Worm (Caenorhabditis elegans) whole organism, midembryonic: ENCODE data around the gene dot-1.3.
"Not testable (repeated sequence)": the region's sequence is repeated elsewhere in the genome, so short reads cannot be mapped to it uniquely, and the experiment has no call there.

ENCODE experiments used
- T22C8.4 ChIP-seq: fragments of 200-800 bp; sonication (Bioruptor generic); IDR thresholded peaks from 2 replicates; pipeline ENCODE4 v1.3.6; 2022; ENCODE audit warnings: missing genetic modification characterization, missing compliant biosample characterization
- cog-1 ChIP-seq: sonication (generic microtip); optimal IDR thresholded peaks from 2 replicates; lab custom pipeline; 2016; ENCODE audit warnings: missing genetic modification characterization, missing compliant biosample characterization
- flt-1 ChIP-seq: fragments of 200-800 bp; sonication (Bioruptor generic); IDR thresholded peaks from 2 replicates; pipeline ENCODE4 v1.3.6; 2022; ENCODE audit warnings: missing genetic modification characterization, missing compliant biosample characterization
- klf-2 ChIP-seq: fragments of 200-800 bp; sonication (Bioruptor generic); conservative IDR thresholded peaks from 2 replicates; pipeline ENCODE4 v1.3.6; 2022; ENCODE audit warnings: missing genetic modification reagents, missing genetic modification characterization, missing compliant biosample characterization
- med-1 ChIP-seq: sonication (generic microtip); optimal IDR thresholded peaks from 2 replicates; lab custom pipeline; 2017; ENCODE audit warnings: missing genetic modification characterization, mild to moderate bottlenecking, missing compliant biosample characterization, antibody characterized with exemption, missing genetic modification reagents; ENCODE audit not compliant: insufficient read depth
- ref-1 ChIP-seq: fragments of 200-800 bp; sonication (Bioruptor generic); conservative IDR thresholded peaks from 2 replicates; pipeline ENCODE4 v1.3.6; 2022; ENCODE audit warnings: missing genetic modification reagents, missing genetic modification characterization, missing compliant biosample characterization
- tab-1 ChIP-seq: fragments of 200-800 bp; sonication (Bioruptor generic); IDR thresholded peaks from 2 replicates; pipeline ENCODE4 v1.3.6; 2022; ENCODE audit warnings: missing genetic modification characterization, missing compliant biosample characterization
- ztf-23 ChIP-seq: fragments of 200-800 bp; sonication (Bioruptor generic); IDR thresholded peaks from 2 replicates; pipeline ENCODE4 v1.3.6; 2022; ENCODE audit warnings: missing genetic modification reagents, missing genetic modification characterization, missing compliant biosample characterization
- ztf-29 ChIP-seq: fragments of 200-800 bp; sonication (Bioruptor generic); IDR thresholded peaks from 2 replicates; pipeline ENCODE4 v1.3.6; 2022; ENCODE audit warnings: missing genetic modification reagents, missing genetic modification characterization, missing compliant biosample characterization

dot-1.3 gene

ce11 chrX:12314395-12314794 lies 11.7 kb upstream of the dot-1.3 start:
- TF ChIP-seq flt-1 (GFP tag; lab: Robert Waterston, UW) (no peak), tab-1 (GFP tag; lab: Robert Waterston, UW) (no peak), ztf-29 (no peak), cog-1 (tag; lab: Kevin White, UChicago) (no peak), ztf-23 (GFP tag; lab: Robert Waterston, UW) (no peak), klf-2 (GFP tag; lab: Robert Waterston, UW) (no peak), ref-1 (GFP tag; lab: Robert Waterston, UW) (no peak), med-1 (GFP tag; lab: Kevin White, UChicago) (no peak), T22C8.4 (GFP tag; lab: Robert Waterston, UW) (no peak)

ce11 chrX:12313779-12314178 lies 11.1 kb upstream of the dot-1.3 start:
- TF ChIP-seq cog-1 (tag; lab: Kevin White, UChicago) (no peak), flt-1 (GFP tag; lab: Robert Waterston, UW) (no peak), ztf-29 (no peak), med-1 (GFP tag; lab: Kevin White, UChicago) (no peak), klf-2 (GFP tag; lab: Robert Waterston, UW) (no peak), ztf-23 (GFP tag; lab: Robert Waterston, UW) (no peak), ref-1 (GFP tag; lab: Robert Waterston, UW) (no peak), T22C8.4 (GFP tag; lab: Robert Waterston, UW) (no peak), tab-1 (GFP tag; lab: Robert Waterston, UW) (no peak)

- not testable (repeated sequence) for TF ChIP-seq cog-1 (tag; lab: Kevin White, UChicago); klf-2 (GFP tag; lab: Robert Waterston, UW); tab-1 (GFP tag; lab: Robert Waterston, UW)
These were observed 5.4 kb upstream of the dot-1.3 start, which contains the start of gene F17A2.16 for ce11 chrX:12308045-12308499. TSS of gene F17A2.16 (plus strand) at chrX:12308449.

- TF ChIP-seq flt-1 (GFP tag; lab: Robert Waterston, UW) (no peak), ztf-29 (no peak), tab-1 (GFP tag; lab: Robert Waterston, UW) (no peak), ref-1 (GFP tag; lab: Robert Waterston, UW) (no peak), cog-1 (tag; lab: Kevin White, UChicago) (no peak), klf-2 (GFP tag; lab: Robert Waterston, UW) (no peak), ztf-23 (GFP tag; lab: Robert Waterston, UW) (no peak), med-1 (GFP tag; lab: Kevin White, UChicago) (no peak), T22C8.4 (GFP tag; lab: Robert Waterston, UW) (no peak)
These were observed 3.9 kb upstream of the dot-1.3 start, which contains the start of gene phf-32 for ce11 chrX:12306565-12306964. TSS of gene phf-32 (plus strand) at chrX:12306865.

ce11 chrX:12304231-12304630 lies 1.6 kb upstream of the dot-1.3 start:
- no peak for TF ChIP-seq med-1 (GFP tag; lab: Kevin White, UChicago)

ce11 chrX:12299834-12300233 lies 2.8 kb downstream of the dot-1.3 start, which contains the start of gene W06D11.5:
TSS of gene W06D11.5 (plus strand) at chrX:12300134.
- TF ChIP-seq cog-1 (tag; lab: Kevin White, UChicago) = no peak
- no peak for TF ChIP-seq flt-1 (GFP tag; lab: Robert Waterston, UW)
- TF ChIP-seq med-1 (GFP tag; lab: Kevin White, UChicago) = no peak
- no peak for TF ChIP-seq T22C8.4 (GFP tag; lab: Robert Waterston, UW)
- no peak for TF ChIP-seq ztf-29
- TF ChIP-seq tab-1 (GFP tag; lab: Robert Waterston, UW) = no peak
- TF ChIP-seq ztf-23 (GFP tag; lab: Robert Waterston, UW) = no peak

ce11 chrX:12298324-12298723 lies 4.3 kb downstream of the dot-1.3 start, which contains the start of gene W06D11.3:
TSS of gene W06D11.3 (plus strand) at chrX:12298683.
- TF ChIP-seq ztf-29 = no peak
- TF ChIP-seq flt-1 (GFP tag; lab: Robert Waterston, UW) = no peak
- no peak for TF ChIP-seq T22C8.4 (GFP tag; lab: Robert Waterston, UW)
- no peak for TF ChIP-seq cog-1 (tag; lab: Kevin White, UChicago)
- no peak for TF ChIP-seq klf-2 (GFP tag; lab: Robert Waterston, UW)
- no peak for TF ChIP-seq tab-1 (GFP tag; lab: Robert Waterston, UW)
- no peak for TF ChIP-seq ref-1 (GFP tag; lab: Robert Waterston, UW)
- no peak for TF ChIP-seq med-1 (GFP tag; lab: Kevin White, UChicago)
- TF ChIP-seq ztf-23 (GFP tag; lab: Robert Waterston, UW) = no peak

DNA sequence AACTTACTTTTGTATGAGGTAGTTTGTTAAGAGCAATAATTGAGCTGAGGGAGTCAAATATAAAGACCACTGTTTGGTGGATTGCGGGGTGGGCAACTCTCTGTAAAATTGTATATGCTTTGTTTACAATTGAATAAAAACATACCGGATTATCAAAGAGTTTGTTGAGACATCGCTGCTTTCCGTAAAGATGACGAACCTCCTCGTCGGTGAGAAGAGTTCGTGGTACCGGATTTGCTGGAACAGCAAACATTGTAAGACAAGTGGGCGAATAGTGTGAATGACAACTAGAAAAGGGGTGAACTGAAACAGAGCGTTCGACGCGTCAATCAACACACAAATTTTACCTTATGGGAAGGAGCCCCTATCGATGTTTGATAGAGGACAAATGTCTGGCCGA lies 6.3 kb downstream of the dot-1.3 start, which contains the start of gene W06D11.2:
W06D11.2 (minus strand) TSS at position 339 of the 400 bp plus-strand sequence.
- TF ChIP-seq flt-1 (GFP tag; lab: Robert Waterston, UW) (no peak), ref-1 (GFP tag; lab: Robert Waterston, UW) (no peak), cog-1 (tag; lab: Kevin White, UChicago) (no peak), T22C8.4 (GFP tag; lab: Robert Waterston, UW) (no peak), ztf-29 (no peak), ztf-23 (GFP tag; lab: Robert Waterston, UW) (no peak), med-1 (GFP tag; lab: Kevin White, UChicago) (no peak), tab-1 (GFP tag; lab: Robert Waterston, UW) (no peak), klf-2 (GFP tag; lab: Robert Waterston, UW) (no peak)

ce11 chrX:12294263-12294662 lies 8.4 kb downstream of the dot-1.3 start, which contains the start of gene W06D11.1:
TSS of gene W06D11.1 (plus strand) at chrX:12294563.
- TF ChIP-seq cog-1 (tag; lab: Kevin White, UChicago) = no peak
- TF ChIP-seq ztf-23 (GFP tag; lab: Robert Waterston, UW) = no peak
- no peak for TF ChIP-seq med-1 (GFP tag; lab: Kevin White, UChicago)
- TF ChIP-seq ztf-29 = no peak
- TF ChIP-seq T22C8.4 (GFP tag; lab: Robert Waterston, UW) = no peak
- no peak for TF ChIP-seq klf-2 (GFP tag; lab: Robert Waterston, UW)
- TF ChIP-seq ref-1 (GFP tag; lab: Robert Waterston, UW) = no peak
- TF ChIP-seq tab-1 (GFP tag; lab: Robert Waterston, UW) = no peak
- no peak for TF ChIP-seq flt-1 (GFP tag; lab: Robert Waterston, UW)
